Worm (Caenorhabditis elegans) whole organism, young adult: Measurements from ENCODE around the gene C31H2.3.

Experiments
- B0336.3 ChIP-seq: fragments of 200-800 bp; sonication (Bioruptor generic); IDR thresholded peaks from 2 replicates; pipeline ENCODE4 v1.3.6; 2022; ENCODE audit warnings: missing genetic modification characterization, missing compliant biosample characterization
- C06A6.2 ChIP-seq: fragments of 200-800 bp; sonication (Bioruptor generic); conservative IDR thresholded peaks from 2 replicates; pipeline ENCODE4 v1.3.6; 2022; ENCODE audit warnings: missing genetic modification characterization, missing compliant biosample characterization
- C17E4.6 ChIP-seq: fragments of 200-800 bp; sonication (Bioruptor generic); IDR thresholded peaks from 2 replicates; pipeline ENCODE4 v1.3.6; 2022; ENCODE audit warnings: missing genetic modification reagents, missing genetic modification characterization, missing compliant biosample characterization
- D2030.7 ChIP-seq: fragments of 200-800 bp; sonication (Bioruptor generic); IDR thresholded peaks from 2 replicates; pipeline ENCODE4 v1.3.6; 2022; ENCODE audit warnings: missing genetic modification reagents, missing genetic modification characterization, missing compliant biosample characterization
- F23B12.7 ChIP-seq: sonication (generic microtip); optimal IDR thresholded peaks from 2 replicates; lab custom pipeline; 2017; ENCODE audit warnings: missing genetic modification characterization, mild to moderate bottlenecking, missing compliant biosample characterization, antibody characterized with exemption, moderate library complexity; ENCODE audit not compliant: insufficient read depth
- F37B4.10 ChIP-seq: fragments of 200-800 bp; sonication (Bioruptor generic); IDR thresholded peaks from 2 replicates; pipeline ENCODE4 v1.3.6; 2022; ENCODE audit warnings: missing genetic modification characterization, missing compliant biosample characterization
- F52B5.7 ChIP-seq: sonication (generic microtip); optimal IDR thresholded peaks from 2 replicates; lab custom pipeline; 2016; ENCODE audit warnings: mild to moderate bottlenecking, missing genetic modification characterization, missing compliant biosample characterization
- K11D2.4 ChIP-seq: fragments of 200-800 bp; sonication (Bioruptor generic); IDR thresholded peaks from 2 replicates; pipeline ENCODE4 v1.3.6; 2022; ENCODE audit warnings: missing genetic modification reagents, missing genetic modification characterization, missing compliant biosample characterization
- T07F8.4 ChIP-seq: sonication (generic microtip); optimal IDR thresholded peaks from 2 replicates; lab custom pipeline; 2016; ENCODE audit warnings: mild to moderate bottlenecking, missing genetic modification characterization, moderate library complexity, missing compliant biosample characterization
- T26A5.8 ChIP-seq: sonication (generic microtip); optimal IDR thresholded peaks from 2 replicates; lab custom pipeline; 2016; ENCODE audit warnings: missing genetic modification characterization, missing compliant biosample characterization
- Y56A3A.18 ChIP-seq: fragments of 200-800 bp; sonication (Bioruptor generic); IDR thresholded peaks from 2 replicates; pipeline ENCODE4 v1.3.6; 2022; ENCODE audit warnings: missing genetic modification reagents, missing genetic modification characterization, missing compliant biosample characterization
- Y95B8A.8 ChIP-seq: fragments of 200-800 bp; sonication (Bioruptor generic); IDR thresholded peaks from 2 replicates; pipeline ENCODE4 v1.3.6; 2022; ENCODE audit warnings: missing genetic modification reagents, missing genetic modification characterization, missing compliant biosample characterization
- akir-1 ChIP-seq: fragments of 200-800 bp; sonication (Bioruptor generic); optimal IDR thresholded peaks from 2 replicates; lab custom pipeline; 2018; ENCODE audit warnings: mild to moderate bottlenecking, missing genetic modification characterization, moderate library complexity, missing compliant biosample characterization
- atf-7 ChIP-seq: sonication (generic microtip); optimal IDR thresholded peaks from 2 replicates; lab custom pipeline; 2017; ENCODE audit warnings: mild to moderate bottlenecking, missing genetic modification characterization, missing compliant biosample characterization
- athp-1 ChIP-seq: sonication (generic microtip); optimal IDR thresholded peaks from 2 replicates; lab custom pipeline; 2017; ENCODE audit warnings: mild to moderate bottlenecking, missing genetic modification characterization, missing compliant biosample characterization
- bed-1 ChIP-seq: fragments of 200-800 bp; sonication (Bioruptor generic); IDR thresholded peaks from 2 replicates; pipeline ENCODE4 v1.3.6; 2022; ENCODE audit warnings: missing genetic modification reagents, missing genetic modification characterization, missing compliant biosample characterization
- ceh-100 ChIP-seq: fragments of 200-800 bp; sonication (Bioruptor generic); IDR thresholded peaks from 2 replicates; pipeline ENCODE4 v1.3.6; 2022; ENCODE audit warnings: missing genetic modification reagents, missing genetic modification characterization, missing compliant biosample characterization
- die-1 ChIP-seq: sonication (generic microtip); optimal IDR thresholded peaks from 2 replicates; lab custom pipeline; 2016; ENCODE audit warnings: missing genotype, mild to moderate bottlenecking, missing genetic modification characterization, missing compliant biosample characterization
- dpff-1 ChIP-seq: sonication (generic microtip); optimal IDR thresholded peaks from 2 replicates; lab custom pipeline; 2017; ENCODE audit warnings: mild to moderate bottlenecking, missing genetic modification characterization, missing compliant biosample characterization
- efl-1 ChIP-seq: fragments of 150-350 bp; optimal IDR thresholded peaks from 2 replicates; lab custom pipeline; 2014; ENCODE audit warnings: missing biosample characterization, missing genetic modification reagents, missing genetic modification characterization
- egl-44 ChIP-seq: fragments of 200-800 bp; sonication (Bioruptor generic); IDR thresholded peaks from 2 replicates; pipeline ENCODE4 v1.3.6; 2022; ENCODE audit warnings: missing genetic modification reagents, missing genetic modification characterization, missing compliant biosample characterization
- fkh-3 ChIP-seq: sonication (generic microtip); optimal IDR thresholded peaks from 2 replicates; lab custom pipeline; 2016; ENCODE audit warnings: mild to moderate bottlenecking, missing genetic modification characterization, missing compliant biosample characterization
- hmg-1.2 ChIP-seq: fragments of 200-800 bp; sonication (Bioruptor generic); IDR thresholded peaks from 2 replicates; pipeline ENCODE4 v1.3.6; 2022; ENCODE audit warnings: missing genetic modification reagents, missing genetic modification characterization, missing compliant biosample characterization
- lin-35 ChIP-seq, 3 experiments: fragments of 150-350 bp in 2 of 3; sonication (generic microtip) in 1 of 3; optimal IDR thresholded peaks; 2 replicates each; lab custom pipeline; 2014 to 2018; ENCODE audit warnings: missing biosample characterization in 3 of 3, missing genetic modification characterization in 3 of 3, missing genetic modification reagents in 3 of 3
- lin-54 ChIP-seq: fragments of 200-800 bp; sonication (Bioruptor generic); optimal IDR thresholded peaks from 2 replicates; lab custom pipeline; 2018; ENCODE audit warnings: mild to moderate bottlenecking, missing genetic modification characterization, missing compliant biosample characterization
- madf-6 ChIP-seq: fragments of 200-800 bp; sonication (Bioruptor generic); IDR thresholded peaks from 2 replicates; pipeline ENCODE4 v1.3.6; 2022; ENCODE audit warnings: missing genetic modification reagents, missing genetic modification characterization, missing compliant biosample characterization
- mcd-1 ChIP-seq: fragments of 200-800 bp; sonication (Bioruptor generic); IDR thresholded peaks from 2 replicates; pipeline ENCODE4 v1.3.6; 2022; ENCODE audit warnings: missing genetic modification reagents, missing genetic modification characterization, missing compliant biosample characterization
- mel-28 ChIP-seq: sonication (generic microtip); optimal IDR thresholded peaks from 2 replicates; lab custom pipeline; 2016; ENCODE audit warnings: borderline replicate concordance, mild to moderate bottlenecking, missing genetic modification characterization, missing compliant biosample characterization
- mes-4 ChIP-seq: sonication (generic microtip); optimal IDR thresholded peaks from 2 replicates; lab custom pipeline; 2016; ENCODE audit warnings: missing genotype, missing genetic modification characterization, missing compliant biosample characterization
- nfya-2 ChIP-seq: fragments of 200-800 bp; sonication (Bioruptor generic); IDR thresholded peaks from 2 replicates; pipeline ENCODE4 v1.3.6; 2022; ENCODE audit warnings: missing genetic modification reagents, missing genetic modification characterization, missing compliant biosample characterization
- nhr-90 ChIP-seq: sonication (generic microtip); optimal IDR thresholded peaks from 2 replicates; lab custom pipeline; 2016; ENCODE audit warnings: missing genotype, mild to moderate bottlenecking, missing genetic modification characterization, missing compliant biosample characterization
- pha-4 ChIP-seq: fragments of 150-350 bp; sonication (generic microtip); optimal IDR thresholded peaks from 2 replicates; lab custom pipeline; 2014; ENCODE audit warnings: missing biosample characterization, missing genetic modification reagents, missing genetic modification characterization
- sptf-2 ChIP-seq: fragments of 200-800 bp; sonication (Bioruptor generic); optimal IDR thresholded peaks from 2 replicates; lab custom pipeline; 2018; ENCODE audit warnings: mild to moderate bottlenecking, missing genetic modification characterization, missing compliant biosample characterization
- ztf-25 ChIP-seq: fragments of 200-800 bp; sonication (Bioruptor generic); IDR thresholded peaks from 2 replicates; pipeline ENCODE4 v1.3.6; 2022; ENCODE audit warnings: missing genetic modification reagents, missing genetic modification characterization, missing compliant biosample characterization
- ztf-28 ChIP-seq: fragments of 200-800 bp; sonication (Bioruptor generic); IDR thresholded peaks from 2 replicates; pipeline ENCODE4 v1.3.6; 2022; ENCODE audit warnings: missing genetic modification reagents, missing genetic modification characterization, missing compliant biosample characterization
- ztf-6 ChIP-seq: fragments of 200-800 bp; sonication (Bioruptor generic); IDR thresholded peaks from 2 replicates; pipeline ENCODE4 v1.3.6; 2022; ENCODE audit warnings: missing genetic modification reagents, missing genetic modification characterization, missing compliant biosample characterization

Gene C31H2.3

DNA sequence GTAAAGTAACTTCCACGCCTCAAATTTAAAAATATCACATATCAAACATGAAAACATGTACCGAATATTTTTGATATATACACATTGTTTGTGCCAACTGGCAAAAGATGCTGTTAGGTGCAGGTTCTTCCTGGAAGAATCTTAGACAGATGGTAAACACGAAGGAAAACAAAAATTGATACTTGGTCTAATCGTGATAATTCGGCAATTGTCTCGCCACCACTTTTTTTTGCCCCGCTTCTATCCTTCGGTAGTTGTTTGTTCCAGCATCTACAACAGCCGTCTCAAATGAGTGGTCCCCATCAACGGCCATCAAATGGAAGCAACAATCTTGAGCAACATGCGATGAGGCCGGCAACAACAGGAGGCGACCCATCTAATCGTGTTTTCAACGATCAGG, 43.3 kb upstream of the C31H2.3 start:
- no peak for TF ChIP-seq B0336.3
- TF ChIP-seq ztf-6 (GFP tag; lab: Robert Waterston, UW), result no peak
- TF ChIP-seq nfya-2, result no peak
- no peak for TF ChIP-seq lin-54 (GFP tag; lab: Kevin White, UChicago)
- no peak for TF ChIP-seq sptf-2 (GFP tag; lab: Kevin White, UChicago)
- TF ChIP-seq fkh-3, result no peak
- no peak for TF ChIP-seq mel-28 (tag; lab: Kevin White, UChicago)
- no peak for TF ChIP-seq T26A5.8 (tag; lab: Kevin White, UChicago)

DNA sequence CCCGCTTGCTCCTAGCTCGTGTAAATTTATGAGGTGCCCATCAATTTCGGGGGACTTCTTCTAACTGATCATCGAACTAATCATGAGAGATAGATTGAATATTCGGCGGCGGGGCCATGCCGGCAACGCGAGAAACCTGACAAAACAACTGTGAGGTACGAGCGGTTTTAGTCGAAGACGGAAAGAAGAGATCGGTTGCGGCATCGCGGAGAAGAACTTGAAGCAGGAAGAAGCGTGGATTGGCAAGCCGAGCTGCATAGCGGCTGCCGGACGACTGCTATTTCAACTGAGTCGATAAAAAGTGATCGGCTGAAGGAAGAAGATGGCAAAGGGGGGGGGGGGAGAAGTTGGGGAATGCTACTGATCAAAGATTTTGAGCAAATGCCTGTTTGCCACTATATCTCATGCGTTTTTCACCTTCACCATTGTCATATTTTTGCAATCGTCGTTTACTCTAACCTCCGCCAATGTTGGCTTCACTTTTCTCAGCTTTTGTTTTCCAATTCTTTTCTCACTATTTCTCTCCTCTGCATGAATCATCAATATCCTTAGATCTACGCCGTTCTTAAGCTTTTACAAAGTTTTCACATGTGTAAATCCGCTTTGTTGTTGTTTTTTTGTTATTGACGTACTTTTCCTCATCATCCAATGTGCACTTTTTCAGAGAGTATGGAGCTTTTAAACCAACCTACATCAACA, 41.4 kb upstream of the C31H2.3 start, which contains the start of gene pqn-62:
Gene pqn-62, plus strand, starts transcription at position 649 of the 699 bp plus-strand sequence.
- no peak for TF ChIP-seq pha-4
- no peak for TF ChIP-seq lin-35 (GFP tag; optimal IDR thresholded peaks at IDR 0.05; lab: Kevin White, UChicago)

DNA sequence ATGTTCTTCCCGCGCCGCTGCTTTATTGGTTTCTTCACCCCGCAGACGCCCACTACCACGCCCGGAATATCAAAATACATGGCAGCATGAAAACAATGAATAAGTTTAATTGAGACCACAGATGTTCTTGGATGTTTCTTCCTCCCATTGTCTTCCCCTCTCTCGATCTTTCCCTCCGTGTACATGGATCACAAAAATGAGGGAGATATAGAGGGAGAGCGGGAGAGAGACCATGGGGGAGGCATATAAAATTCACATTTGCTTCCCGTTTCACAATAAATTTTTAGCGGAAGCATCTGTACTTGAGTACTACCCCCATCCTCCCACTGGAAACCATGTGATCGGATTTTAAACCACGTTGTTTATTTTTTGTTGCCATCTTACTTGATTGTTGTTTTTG, 39.2 kb upstream of the C31H2.3 start:
- no peak for TF ChIP-seq C06A6.2 (GFP tag; lab: Robert Waterston, UW)
- no peak for TF ChIP-seq F37B4.10
- no peak for TF ChIP-seq ztf-25
- TF ChIP-seq die-1 (tag; lab: Kevin White, UChicago), result no peak
- no peak for TF ChIP-seq atf-7 (tag; lab: Kevin White, UChicago)
- no peak for TF ChIP-seq bed-1 (GFP tag; lab: Robert Waterston, UW)
- TF ChIP-seq T07F8.4 (tag; lab: Kevin White, UChicago), result no peak
- TF ChIP-seq F52B5.7 (tag; lab: Kevin White, UChicago), result no peak
- no peak for TF ChIP-seq efl-1 (GFP tag; lab: Kevin White, UChicago)
- TF ChIP-seq mes-4 (tag; lab: Kevin White, UChicago), result no peak
- TF ChIP-seq Y56A3A.18 (GFP tag; lab: Robert Waterston, UW), result no peak

DNA sequence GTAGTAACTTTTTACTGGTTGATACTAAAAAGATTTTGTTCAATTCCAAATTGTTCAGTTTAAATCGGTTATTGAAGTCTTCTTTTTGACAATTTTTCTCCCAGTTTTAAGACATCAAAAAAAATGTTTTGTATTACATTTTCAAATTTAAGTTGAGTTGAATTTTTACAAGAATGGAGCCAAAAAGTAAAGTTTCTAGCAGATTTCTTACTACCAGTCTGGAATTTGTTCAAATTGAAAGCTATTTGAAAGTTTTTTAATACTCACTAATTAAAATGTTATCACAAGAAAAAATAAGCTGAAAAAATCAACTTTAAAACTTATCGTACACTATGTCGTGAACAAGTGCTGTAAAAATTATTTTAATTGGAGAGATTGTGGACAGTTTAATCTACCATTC, 35.9 kb upstream of the C31H2.3 start:
- TF ChIP-seq ztf-28 (GFP tag; lab: Robert Waterston, UW) (no peak), dpff-1 (tag; lab: Kevin White, UChicago) (no peak), akir-1 (GFP tag; lab: Kevin White, UChicago) (no peak), egl-44 (GFP tag; lab: Robert Waterston, UW) (no peak), T26A5.8 (tag; lab: Kevin White, UChicago) (no peak), F23B12.7 (tag; lab: Kevin White, UChicago) (no peak), nhr-90 (tag; lab: Kevin White, UChicago) (no peak), hmg-1.2 (no peak), C06A6.2 (GFP tag; lab: Robert Waterston, UW) (no peak), fkh-3 (no peak), T07F8.4 (tag; lab: Kevin White, UChicago) (no peak), mcd-1 (GFP tag; lab: Robert Waterston, UW) (no peak), C17E4.6 (GFP tag; lab: Robert Waterston, UW) (no peak), athp-1 (tag; lab: Kevin White, UChicago) (no peak), Y95B8A.8 (no peak), D2030.7 (GFP tag; lab: Robert Waterston, UW) (no peak), die-1 (tag; lab: Kevin White, UChicago) (no peak), madf-6 (GFP tag; lab: Robert Waterston, UW) (no peak), ceh-100 (GFP tag; lab: Robert Waterston, UW) (no peak), K11D2.4 (GFP tag; lab: Robert Waterston, UW) (no peak)
